Worm (Caenorhabditis elegans) whole organism, dauer: ENCODE measurements around the gene M176.11.

Source experiments
- unc-62 ChIP-seq: sonication (generic microtip); optimal IDR thresholded peaks from 2 replicates; lab custom pipeline; 2017; ENCODE audit warnings: missing biosample characterization, missing genetic modification reagents, missing genetic modification characterization

The M176.11 gene

DNA sequence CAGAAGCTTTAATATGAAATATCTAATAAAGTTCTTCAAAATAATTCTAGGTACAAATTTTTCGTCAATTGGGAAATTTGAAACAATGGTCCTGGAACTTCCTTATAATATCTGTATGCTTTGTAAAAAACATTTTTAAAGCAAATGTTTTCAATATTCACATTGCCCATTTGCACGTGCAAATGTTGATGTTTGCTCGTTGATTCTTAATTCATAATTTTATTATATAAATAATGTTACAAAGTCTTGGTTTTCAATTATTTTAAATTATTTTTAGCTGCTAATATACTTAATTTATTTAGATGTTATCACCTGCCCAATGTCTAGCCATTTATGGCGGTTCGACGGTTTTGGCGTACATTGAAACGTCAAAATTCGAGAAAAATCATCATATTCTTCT lies at the start of gene M176.11:
Gene M176.11 (plus strand): TSS at position 301 of the 400 bp plus-strand sequence.
- TF ChIP-seq unc-62 (GFP tag; lab: Kevin White, UChicago), result no peak

DNA sequence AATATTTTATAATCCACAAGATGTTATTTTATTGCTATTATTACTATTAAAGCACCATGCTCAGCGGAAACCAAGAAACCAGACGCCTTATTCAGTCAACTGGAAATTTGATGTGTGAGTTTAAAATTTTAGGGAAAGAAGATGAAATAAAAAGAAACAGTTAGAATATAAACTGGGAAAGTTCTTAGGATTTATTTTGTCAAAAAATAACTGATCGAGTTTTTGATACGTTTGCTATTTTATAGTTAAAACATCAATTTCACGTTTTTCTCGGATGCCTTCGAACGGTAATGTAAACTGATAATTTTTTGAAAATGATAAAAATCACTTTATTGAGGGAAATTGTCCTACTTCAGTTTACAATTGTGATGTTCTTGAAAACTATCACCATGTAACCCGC lies 49.7 kb upstream of the M176.11 start, which contains the start of gene C06C3.3:
Gene C06C3.3 (minus strand): TSS at position 101 of the 400 bp plus-strand sequence.
- no peak for TF ChIP-seq unc-62 (GFP tag; lab: Kevin White, UChicago)

ce11 chrII:9372991-9373390 lies 49.1 kb upstream of the M176.11 start, which contains the start of gene C06C3.4:
Gene C06C3.4, plus strand, starts transcription at chrII:9373291.
- no peak for TF ChIP-seq unc-62 (GFP tag; lab: Kevin White, UChicago)

DNA sequence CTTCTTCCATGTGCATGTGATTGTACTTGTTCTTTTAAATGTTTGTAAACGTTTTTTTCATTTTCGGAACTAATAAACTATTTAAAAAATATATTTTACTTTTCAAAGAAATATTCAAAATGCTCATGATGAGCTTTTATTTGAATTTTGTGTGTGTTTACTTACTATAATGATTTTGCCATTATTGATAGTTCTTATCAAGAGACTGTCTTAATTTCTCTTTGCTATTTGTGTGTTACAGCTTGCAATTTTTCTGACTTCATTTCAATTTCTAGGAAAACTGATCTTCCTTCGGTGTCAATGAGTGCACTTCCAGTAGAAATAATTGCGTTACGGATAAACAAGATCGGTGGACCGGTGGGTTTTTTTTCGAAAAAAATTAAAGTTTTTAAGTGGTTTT lies 47.3 kb upstream of the M176.11 start, which contains the start of gene C06C3.12:
Gene C06C3.12 (plus strand): TSS at position 301 of the 400 bp plus-strand sequence.
- no peak for TF ChIP-seq unc-62 (GFP tag; lab: Kevin White, UChicago)

DNA sequence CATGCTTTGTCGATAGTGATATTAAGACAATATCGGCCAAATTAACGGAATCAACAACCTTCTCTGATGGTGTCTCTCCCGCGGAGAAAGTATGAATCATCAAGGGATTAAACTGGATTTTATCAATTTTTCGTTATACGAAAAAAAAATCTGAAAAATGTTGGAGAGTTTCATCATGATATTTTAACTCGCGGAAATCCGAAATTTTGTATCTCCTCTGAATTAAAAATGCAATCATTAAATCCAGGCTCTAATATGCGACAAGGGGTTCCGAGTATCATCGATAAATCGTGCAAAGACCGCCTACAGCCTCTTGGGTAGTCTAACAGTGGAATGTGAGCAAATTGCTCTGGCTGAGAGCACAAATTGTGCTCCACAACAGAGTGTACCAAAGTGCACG lies 44.9 kb upstream of the M176.11 start, which contains the start of gene C06C3.10:
Gene C06C3.10 (minus strand): TSS at position 101 of the 400 bp plus-strand sequence.
- no peak for TF ChIP-seq unc-62 (GFP tag; lab: Kevin White, UChicago)

DNA sequence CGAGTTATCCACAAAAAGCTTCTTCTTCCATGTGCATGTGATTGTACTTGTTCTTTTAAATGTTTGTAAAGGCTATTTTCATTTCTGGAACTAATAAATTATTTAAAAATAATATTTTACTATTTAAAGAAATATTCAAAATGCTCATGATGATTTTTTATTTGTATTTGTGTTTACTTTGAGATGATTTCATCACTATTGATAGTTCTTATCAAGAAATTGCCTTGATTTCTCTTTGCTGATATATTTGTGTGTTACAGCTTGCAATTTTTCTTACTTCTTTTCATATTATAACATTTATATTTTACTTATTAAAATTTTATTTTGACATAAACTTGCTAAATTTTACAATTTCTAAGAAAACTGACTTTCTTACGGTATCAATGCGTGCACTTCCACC lies 43.9 kb upstream of the M176.11 start:
- no peak for TF ChIP-seq unc-62 (GFP tag; lab: Kevin White, UChicago)

ce11 chrII:9379796-9380195 lies 42.3 kb upstream of the M176.11 start, which contains the start of gene srh-48:
Gene srh-48, plus strand, starts transcription at chrII:9380096.
- no peak for TF ChIP-seq unc-62 (GFP tag; lab: Kevin White, UChicago)

ce11 chrII:9385241-9385640 lies 36.8 kb upstream of the M176.11 start, which contains the start of gene C06C3.7:
Gene C06C3.7, plus strand, starts transcription at chrII:9385541.
- no peak for TF ChIP-seq unc-62 (GFP tag; lab: Kevin White, UChicago)

DNA sequence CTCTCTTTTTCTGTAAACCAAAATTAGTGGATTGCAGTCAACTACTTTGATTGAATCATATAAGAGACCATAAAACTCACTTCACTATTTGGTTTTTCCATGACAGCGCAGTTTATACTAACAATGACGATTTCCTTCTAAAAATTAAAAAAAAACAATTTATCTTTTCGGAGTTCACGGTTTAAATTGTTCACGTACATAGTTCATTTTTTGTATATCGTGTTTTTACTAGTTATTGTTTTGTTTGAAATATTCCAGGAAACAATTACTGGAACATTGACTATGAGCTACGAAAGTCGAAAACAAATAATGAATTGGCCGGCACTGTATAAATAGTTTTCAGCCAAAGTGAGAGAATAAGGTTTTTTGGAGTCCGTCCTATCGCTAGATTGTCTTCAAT lies 29.3 kb upstream of the M176.11 start, which contains the start of gene lido-17:
Gene lido-17 (minus strand): TSS at position 101 of the 400 bp plus-strand sequence.
- TF ChIP-seq unc-62 (GFP tag; lab: Kevin White, UChicago), result no peak

ce11 chrII:9397496-9397895 lies 24.6 kb upstream of the M176.11 start, which contains the start of gene Y51B9A.9:
Gene Y51B9A.9, minus strand, starts transcription at chrII:9397596.
- no peak for TF ChIP-seq unc-62 (GFP tag; lab: Kevin White, UChicago)

- no peak for TF ChIP-seq unc-62 (GFP tag; lab: Kevin White, UChicago)
These were observed 23.6 kb upstream of the M176.11 start, which contains the start of the genes Y51B9A.14 and Y51B9A.8 for ce11 chrII:9398370-9398901. Gene Y51B9A.14, minus strand, starts transcription at chrII:9398470. Gene Y51B9A.8, plus strand, starts transcription at chrII:9398851.

DNA sequence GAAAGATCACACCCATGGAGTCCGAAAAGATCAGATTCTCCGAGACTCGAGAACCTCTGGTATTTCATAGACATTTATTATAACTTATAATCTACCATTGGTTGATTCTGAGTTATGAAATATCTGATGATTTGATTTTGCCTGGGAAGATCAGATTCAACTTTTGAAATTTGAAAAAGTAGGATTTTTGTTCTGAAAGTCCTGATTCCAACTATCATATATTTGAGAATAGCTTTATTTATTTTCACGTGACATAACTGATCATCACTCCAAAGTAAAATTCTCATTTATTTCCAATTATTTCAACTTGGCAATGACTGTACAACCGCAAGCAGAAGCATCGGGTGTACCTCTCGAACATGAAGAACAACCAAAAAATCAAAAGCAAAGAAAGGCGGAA lies 22.3 kb upstream of the M176.11 start, which contains the start of gene Y51B9A.7:
Gene Y51B9A.7 (plus strand): TSS at position 301 of the 400 bp plus-strand sequence.
- TF ChIP-seq unc-62 (GFP tag; lab: Kevin White, UChicago), result no peak

DNA sequence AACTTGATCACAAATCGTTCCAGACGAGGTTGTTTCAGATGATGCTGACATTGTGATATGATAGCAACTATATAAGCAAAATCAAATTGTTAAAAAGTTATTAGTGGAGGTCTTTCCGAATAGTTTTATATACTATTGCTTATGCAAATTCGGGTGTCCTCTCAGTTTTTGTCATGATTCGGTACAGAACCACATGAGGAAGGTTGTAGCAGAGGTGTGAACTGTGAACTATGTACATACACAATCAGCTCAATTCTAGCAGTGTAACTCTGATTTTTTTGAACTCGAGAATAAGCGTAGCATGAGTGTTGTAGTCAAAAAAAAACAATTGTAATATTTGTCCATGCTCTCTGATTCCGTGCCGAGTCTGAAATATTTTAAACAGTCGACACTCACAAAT lies 19.0 kb upstream of the M176.11 start, which contains the start of gene Y51B9A.6:
Gene Y51B9A.6 (minus strand): TSS at position 101 of the 400 bp plus-strand sequence.
- no peak for TF ChIP-seq unc-62 (GFP tag; lab: Kevin White, UChicago)

ce11 chrII:9403846-9404245 lies 18.2 kb upstream of the M176.11 start, which contains the start of gene Y51B9A.5:
Gene Y51B9A.5, plus strand, starts transcription at chrII:9404146.
- TF ChIP-seq unc-62 (GFP tag; lab: Kevin White, UChicago), result no peak

DNA sequence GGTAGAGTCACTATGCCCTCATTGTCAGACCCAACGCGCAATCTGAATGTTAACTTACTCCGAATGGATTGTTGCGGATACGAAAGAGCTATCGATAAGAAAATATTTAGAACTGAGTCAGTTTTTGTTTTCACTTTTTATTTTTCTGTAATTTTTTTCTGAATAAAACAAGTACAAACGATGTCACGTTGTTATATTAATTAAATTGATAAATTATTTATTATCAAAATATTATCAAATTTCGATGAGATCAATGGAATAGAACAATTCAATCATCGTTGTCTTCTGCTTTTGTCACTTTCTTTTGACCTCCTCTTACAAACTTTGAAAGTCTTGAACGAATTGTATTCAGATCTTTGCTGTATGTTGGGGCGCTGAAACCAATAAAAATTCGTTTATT lies 15.0 kb upstream of the M176.11 start, which contains the start of gene mpz-6:
Gene mpz-6 (minus strand): TSS at position 101 of the 400 bp plus-strand sequence.
- no peak for TF ChIP-seq unc-62 (GFP tag; lab: Kevin White, UChicago)

DNA sequence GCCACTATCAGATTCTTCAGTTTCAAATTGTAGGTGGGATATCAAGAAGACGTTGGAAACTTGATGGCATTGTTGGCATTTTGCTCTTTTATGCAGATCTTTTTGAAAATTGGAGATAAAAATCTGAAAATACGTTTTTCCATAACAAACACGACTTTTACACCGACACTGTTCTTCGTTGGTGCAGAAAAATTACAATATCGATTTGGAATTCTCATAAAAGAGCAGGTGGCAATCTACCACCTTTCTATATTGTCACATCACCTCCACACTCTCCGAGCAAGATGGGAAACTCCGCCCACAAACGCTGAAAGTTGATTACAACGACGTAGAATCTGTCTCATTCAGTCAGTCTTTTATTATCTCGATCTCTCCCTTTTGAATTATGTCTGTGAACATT lies 14.6 kb upstream of the M176.11 start, which contains the start of gene arrd-2:
Gene arrd-2 (plus strand): TSS at position 301 of the 400 bp plus-strand sequence.
- no peak for TF ChIP-seq unc-62 (GFP tag; lab: Kevin White, UChicago)
